Worm (Caenorhabditis elegans): Measurements from ENCODE around the gene T21E8.7.

DNA sequence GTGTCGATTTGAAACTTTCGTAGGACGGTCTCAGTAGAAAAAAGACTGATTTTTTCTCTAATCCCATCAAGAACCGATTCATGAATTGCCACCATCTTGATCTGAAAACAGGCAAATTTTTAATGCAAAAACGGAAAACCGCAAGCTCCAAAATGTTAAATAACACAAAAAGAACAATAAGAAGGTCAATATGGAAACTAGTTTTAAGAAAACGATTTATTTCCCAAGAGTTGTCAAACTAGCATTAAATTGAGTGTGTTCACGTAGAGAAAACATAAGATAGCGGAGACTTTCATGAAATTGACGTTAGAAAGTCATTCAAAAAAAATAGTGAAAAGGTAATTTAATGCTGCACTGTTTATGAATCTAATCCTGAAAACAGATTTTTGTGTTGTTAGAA, 30.7 kb downstream of the T21E8.7 start, which contains the start of gene F47B10.9:
- TF ChIP-seq mdl-1 (tag; optimal IDR thresholded peaks at IDR 0.05) (no peak), unc-39 (tag; optimal IDR thresholded peaks at IDR 0.05) (no peak), snpc-4 (tag; optimal IDR thresholded peaks at IDR 0.05) (no peak), nhr-11 (tag; optimal IDR thresholded peaks at IDR 0.05) (no peak), egl-27 (tag; optimal IDR thresholded peaks at IDR 0.05) (no peak), mbf-1 (tag; optimal IDR thresholded peaks at IDR 0.05) (no peak), lin-39 (tag; optimal IDR thresholded peaks at IDR 0.05) (no peak), nhr-12 (tag; optimal IDR thresholded peaks at IDR 0.05) (no peak), C34F6.9 (tag; optimal IDR thresholded peaks at IDR 0.05) (no peak), lsy-2 (tag; optimal IDR thresholded peaks at IDR 0.05) (no peak)

Measured in whole organism, L2 larva.